Worm (Caenorhabditis elegans) whole organism, young adult: ENCODE data around the gene ras-1.

Source experiments
- B0019.2 ChIP-seq: fragments of 200-800 bp; sonication (Bioruptor generic); conservative IDR thresholded peaks from 2 replicates; pipeline ENCODE4 v1.3.6; 2022; ENCODE audit warnings: missing genetic modification reagents, missing genetic modification characterization, missing compliant biosample characterization
- B0035.1 ChIP-seq: sonication (generic microtip); optimal IDR thresholded peaks from 2 replicates; lab custom pipeline; 2016; ENCODE audit warnings: missing genetic modification characterization, mild to moderate bottlenecking, missing compliant biosample characterization, missing genotype, missing genetic modification reagents
- C17E4.6 ChIP-seq: fragments of 200-800 bp; sonication (Bioruptor generic); IDR thresholded peaks from 2 replicates; pipeline ENCODE4 v1.3.6; 2022; ENCODE audit warnings: missing genetic modification reagents, missing genetic modification characterization, missing compliant biosample characterization
- D2030.7 ChIP-seq: fragments of 200-800 bp; sonication (Bioruptor generic); IDR thresholded peaks from 2 replicates; pipeline ENCODE4 v1.3.6; 2022; ENCODE audit warnings: missing genetic modification reagents, missing genetic modification characterization, missing compliant biosample characterization
- F39B2.1 ChIP-seq: fragments of 200-800 bp; sonication (Bioruptor generic); IDR thresholded peaks from 2 replicates; pipeline ENCODE4 v1.3.6; 2022; ENCODE audit warnings: missing genetic modification reagents, missing genetic modification characterization, missing compliant biosample characterization
- F52B5.7 ChIP-seq: sonication (generic microtip); optimal IDR thresholded peaks from 2 replicates; lab custom pipeline; 2016; ENCODE audit warnings: mild to moderate bottlenecking, missing genetic modification characterization, missing compliant biosample characterization
- F55B11.4 ChIP-seq: sonication (generic microtip); optimal IDR thresholded peaks from 2 replicates; lab custom pipeline; 2016; ENCODE audit warnings: missing compliant biosample characterization, missing genetic modification characterization, borderline replicate concordance; ENCODE audit not compliant: insufficient read depth
- K12H6.12 ChIP-seq: fragments of 200-800 bp; sonication (Bioruptor generic); optimal IDR thresholded peaks from 2 replicates; lab custom pipeline; 2018; ENCODE audit warnings: mild to moderate bottlenecking, missing genetic modification characterization, missing compliant biosample characterization
- T26A5.8 ChIP-seq: sonication (generic microtip); optimal IDR thresholded peaks from 2 replicates; lab custom pipeline; 2016; ENCODE audit warnings: missing genetic modification characterization, missing compliant biosample characterization
- Y79H2A.3 ChIP-seq: fragments of 200-800 bp; sonication (Bioruptor generic); conservative IDR thresholded peaks from 2 replicates; pipeline ENCODE4 v1.3.6; 2022; ENCODE audit warnings: missing genetic modification reagents, missing genetic modification characterization, missing compliant biosample characterization
- Y95B8A.8 ChIP-seq: fragments of 200-800 bp; sonication (Bioruptor generic); IDR thresholded peaks from 2 replicates; pipeline ENCODE4 v1.3.6; 2022; ENCODE audit warnings: missing genetic modification reagents, missing genetic modification characterization, missing compliant biosample characterization
- bed-2 ChIP-seq: fragments of 200-800 bp; sonication (Bioruptor generic); IDR thresholded peaks from 2 replicates; pipeline ENCODE4 v1.3.6; 2022; ENCODE audit warnings: missing genetic modification reagents, missing genetic modification characterization, missing compliant biosample characterization
- ceh-27 ChIP-seq: fragments of 200-800 bp; sonication (Bioruptor generic); optimal IDR thresholded peaks from 2 replicates; lab custom pipeline; 2018; ENCODE audit warnings: mild to moderate bottlenecking, missing genetic modification characterization, moderate library complexity, missing compliant biosample characterization
- ceh-91 ChIP-seq: fragments of 200-800 bp; sonication (Bioruptor generic); IDR thresholded peaks from 2 replicates; pipeline ENCODE4 v1.3.6; 2022; ENCODE audit warnings: missing genetic modification reagents, missing genetic modification characterization, missing compliant biosample characterization
- efl-1 ChIP-seq: fragments of 150-350 bp; optimal IDR thresholded peaks from 2 replicates; lab custom pipeline; 2014; ENCODE audit warnings: missing biosample characterization, missing genetic modification reagents, missing genetic modification characterization
- egl-18 ChIP-seq: fragments of 200-800 bp; sonication (Bioruptor generic); IDR thresholded peaks from 2 replicates; pipeline ENCODE4 v1.3.6; 2022; ENCODE audit warnings: missing genetic modification reagents, missing genetic modification characterization, missing compliant biosample characterization
- egl-44 ChIP-seq: fragments of 200-800 bp; sonication (Bioruptor generic); IDR thresholded peaks from 2 replicates; pipeline ENCODE4 v1.3.6; 2022; ENCODE audit warnings: missing genetic modification reagents, missing genetic modification characterization, missing compliant biosample characterization
- egrh-3 ChIP-seq: fragments of 200-800 bp; sonication (Bioruptor generic); IDR thresholded peaks from 2 replicates; pipeline ENCODE4 v1.3.6; 2022; ENCODE audit warnings: missing genetic modification reagents, missing genetic modification characterization, missing compliant biosample characterization
- ekl-4 ChIP-seq: fragments of 200-800 bp; sonication (Bioruptor generic); IDR thresholded peaks from 2 replicates; pipeline ENCODE4 v1.3.6; 2022; ENCODE audit warnings: missing genetic modification reagents, missing genetic modification characterization, missing compliant biosample characterization
- lin-26 ChIP-seq: fragments of 200-800 bp; sonication (Bioruptor generic); IDR thresholded peaks from 2 replicates; pipeline ENCODE4 v1.3.6; 2022; ENCODE audit warnings: missing genetic modification reagents, missing genetic modification characterization, missing compliant biosample characterization
- lir-1 ChIP-seq: fragments of 200-800 bp; sonication (Bioruptor generic); conservative IDR thresholded peaks from 2 replicates; pipeline ENCODE4 v1.3.6; 2022; ENCODE audit warnings: missing genetic modification reagents, missing genetic modification characterization, missing compliant biosample characterization
- madf-3 ChIP-seq: fragments of 200-800 bp; sonication (Bioruptor generic); IDR thresholded peaks from 2 replicates; pipeline ENCODE4 v1.3.6; 2022; ENCODE audit warnings: missing genetic modification reagents, missing genetic modification characterization, missing compliant biosample characterization
- madf-8 ChIP-seq: fragments of 200-800 bp; sonication (Bioruptor generic); conservative IDR thresholded peaks from 2 replicates; pipeline ENCODE4 v1.3.6; 2022; ENCODE audit warnings: missing genetic modification reagents, missing genetic modification characterization, missing compliant biosample characterization
- mcd-1 ChIP-seq: fragments of 200-800 bp; sonication (Bioruptor generic); IDR thresholded peaks from 2 replicates; pipeline ENCODE4 v1.3.6; 2022; ENCODE audit warnings: missing genetic modification reagents, missing genetic modification characterization, missing compliant biosample characterization
- pbrm-1 ChIP-seq: fragments of 200-800 bp; sonication (Bioruptor generic); IDR thresholded peaks from 2 replicates; pipeline ENCODE4 v1.3.6; 2022; ENCODE audit warnings: missing genetic modification reagents, missing genetic modification characterization, missing compliant biosample characterization
- pha-4 ChIP-seq: fragments of 150-350 bp; sonication (generic microtip); optimal IDR thresholded peaks from 2 replicates; lab custom pipeline; 2014; ENCODE audit warnings: missing biosample characterization, missing genetic modification reagents, missing genetic modification characterization
- rcor-1 ChIP-seq: fragments of 200-800 bp; sonication (Bioruptor generic); IDR thresholded peaks from 2 replicates; pipeline ENCODE4 v1.3.6; 2022; ENCODE audit warnings: missing genetic modification reagents, missing genetic modification characterization, missing compliant biosample characterization
- rec-8 ChIP-seq, 2 experiments: sonication (generic microtip); optimal IDR thresholded peaks; 2 replicates each; lab custom pipeline; 2016; ENCODE audit warnings: mild to moderate bottlenecking in 2 of 2, missing genetic modification characterization in 2 of 2, missing genetic modification reagents in 2 of 2, missing genotype in 2 of 2, missing biosample characterization in 1 of 2, missing compliant biosample characterization in 1 of 2, moderate library complexity in 1 of 2
- rpc-1 ChIP-seq, 2 experiments: fragments of 150-350 bp in 1 of 2; sonication (generic microtip) in 1 of 2; optimal IDR thresholded peaks; 2 replicates each; lab custom pipeline; 2014 to 2018; ENCODE audit warnings: missing biosample characterization in 1 of 2, missing genetic modification characterization in 1 of 2, missing genetic modification reagents in 1 of 2, missing genotype in 1 of 2
- sea-2 ChIP-seq: fragments of 200-800 bp; sonication (Bioruptor generic); IDR thresholded peaks from 2 replicates; pipeline ENCODE4 v1.3.6; 2022; ENCODE audit warnings: missing genetic modification characterization, missing compliant biosample characterization
- snpc-1.1 ChIP-seq: sonication (generic microtip); optimal IDR thresholded peaks from 2 replicates; lab custom pipeline; 2017; ENCODE audit warnings: missing genetic modification characterization, mild to moderate bottlenecking, missing compliant biosample characterization, antibody characterized with exemption, moderate library complexity, missing genotype, missing genetic modification reagents; ENCODE audit not compliant: insufficient read depth
- snpc-4 ChIP-seq, 5 experiments: fragments of 150-350 bp in 1 of 5; sonication (generic microtip) in 4 of 5; optimal IDR thresholded peaks; 2 replicates each; lab custom pipeline; 2014 to 2018; ENCODE audit warnings: missing genetic modification characterization in 5 of 5, missing biosample characterization in 3 of 5, antibody characterized with exemption in 2 of 5, mild to moderate bottlenecking in 2 of 5, missing compliant biosample characterization in 2 of 5, missing genotype in 2 of 5, moderate library complexity in 2 of 5, missing genetic modification reagents in 1 of 5
- somi-1 ChIP-seq: fragments of 200-800 bp; sonication (Bioruptor generic); optimal IDR thresholded peaks from 2 replicates; lab custom pipeline; 2018; ENCODE audit warnings: mild to moderate bottlenecking, missing genetic modification characterization, missing compliant biosample characterization
- tlf-1 ChIP-seq: fragments of 200-800 bp; sonication (Bioruptor generic); optimal IDR thresholded peaks from 2 replicates; lab custom pipeline; 2018; ENCODE audit warnings: mild to moderate bottlenecking, missing genetic modification characterization, missing compliant biosample characterization
- zfh-2 ChIP-seq: fragments of 200-800 bp; sonication (Bioruptor generic); conservative IDR thresholded peaks from 2 replicates; pipeline ENCODE4 v1.3.6; 2022; ENCODE audit warnings: missing genetic modification reagents, missing genetic modification characterization, missing compliant biosample characterization
- ztf-22 ChIP-seq: fragments of 200-800 bp; sonication (Bioruptor generic); optimal IDR thresholded peaks from 2 replicates; lab custom pipeline; 2018; ENCODE audit warnings: mild to moderate bottlenecking, missing genetic modification characterization, moderate library complexity, missing compliant biosample characterization
- ztf-25 ChIP-seq: fragments of 200-800 bp; sonication (Bioruptor generic); IDR thresholded peaks from 2 replicates; pipeline ENCODE4 v1.3.6; 2022; ENCODE audit warnings: missing genetic modification reagents, missing genetic modification characterization, missing compliant biosample characterization
- ztf-28 ChIP-seq: fragments of 200-800 bp; sonication (Bioruptor generic); IDR thresholded peaks from 2 replicates; pipeline ENCODE4 v1.3.6; 2022; ENCODE audit warnings: missing genetic modification reagents, missing genetic modification characterization, missing compliant biosample characterization

ras-1 gene

DNA sequence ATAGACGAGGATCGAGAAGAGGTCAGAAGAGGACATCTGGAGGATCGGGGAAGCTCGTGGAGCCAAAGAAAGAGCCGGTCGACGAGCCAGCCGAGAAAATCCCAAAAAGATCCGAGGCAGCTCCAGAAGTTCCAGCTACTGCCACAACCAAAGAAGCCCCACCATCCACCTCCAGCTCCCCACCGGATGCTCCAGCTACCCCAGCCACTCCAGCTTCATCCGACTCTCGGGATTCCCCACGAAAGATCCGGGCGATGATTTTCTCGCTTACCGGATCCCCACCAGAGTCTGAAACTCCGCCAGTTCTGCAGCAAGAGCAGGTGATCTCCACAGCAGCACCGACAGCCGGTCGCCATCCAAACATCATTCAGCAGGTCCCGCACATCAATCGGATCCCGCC, 9.1 kb downstream of the ras-1 start:
- TF ChIP-seq ztf-22 (GFP tag; lab: Kevin White, UChicago) (no peak), pbrm-1 (GFP tag; lab: Robert Waterston, UW) (0 out of 2 replicates have a peak, but pooled peaks have one; percentile 22), sea-2 (GFP tag; lab: Robert Waterston, UW) (no peak), ekl-4 (GFP tag; lab: Robert Waterston, UW) (no peak), ztf-28 (0 out of 2 replicates have a peak, but pooled peaks have one; percentile 2), lir-1 (GFP tag; lab: Robert Waterston, UW) (no peak), tlf-1 (GFP tag; lab: Kevin White, UChicago) (no peak), zfh-2 (GFP tag; lab: Robert Waterston, UW) (peak; percentile 74), efl-1 (GFP tag; lab: Kevin White, UChicago) (no peak), egrh-3 (GFP tag; lab: Robert Waterston, UW) (peak; percentile 67; the same call in 1 of the 2 replicates), bed-2 (GFP tag; lab: Robert Waterston, UW) (no peak), ceh-91 (GFP tag; lab: Robert Waterston, UW) (no peak), Y79H2A.3 (GFP tag; lab: Robert Waterston, UW) (no peak), somi-1 (GFP tag; lab: Kevin White, UChicago) (no peak), rcor-1 (GFP tag; lab: Robert Waterston, UW) (no peak), egl-44 (GFP tag; lab: Robert Waterston, UW) (no peak), F52B5.7 (tag; lab: Kevin White, UChicago) (no peak), madf-3 (no peak), egl-18 (GFP tag; lab: Robert Waterston, UW) (no peak), madf-8 (GFP tag; lab: Robert Waterston, UW) (no peak), rec-8 (tag; optimal IDR thresholded peaks at IDR 0.05; lab: Kevin White, UChicago) (no peak), T26A5.8 (tag; lab: Kevin White, UChicago) (no peak), mcd-1 (GFP tag; lab: Robert Waterston, UW) (no peak), F55B11.4 (tag; lab: Kevin White, UChicago) (no peak)

DNA sequence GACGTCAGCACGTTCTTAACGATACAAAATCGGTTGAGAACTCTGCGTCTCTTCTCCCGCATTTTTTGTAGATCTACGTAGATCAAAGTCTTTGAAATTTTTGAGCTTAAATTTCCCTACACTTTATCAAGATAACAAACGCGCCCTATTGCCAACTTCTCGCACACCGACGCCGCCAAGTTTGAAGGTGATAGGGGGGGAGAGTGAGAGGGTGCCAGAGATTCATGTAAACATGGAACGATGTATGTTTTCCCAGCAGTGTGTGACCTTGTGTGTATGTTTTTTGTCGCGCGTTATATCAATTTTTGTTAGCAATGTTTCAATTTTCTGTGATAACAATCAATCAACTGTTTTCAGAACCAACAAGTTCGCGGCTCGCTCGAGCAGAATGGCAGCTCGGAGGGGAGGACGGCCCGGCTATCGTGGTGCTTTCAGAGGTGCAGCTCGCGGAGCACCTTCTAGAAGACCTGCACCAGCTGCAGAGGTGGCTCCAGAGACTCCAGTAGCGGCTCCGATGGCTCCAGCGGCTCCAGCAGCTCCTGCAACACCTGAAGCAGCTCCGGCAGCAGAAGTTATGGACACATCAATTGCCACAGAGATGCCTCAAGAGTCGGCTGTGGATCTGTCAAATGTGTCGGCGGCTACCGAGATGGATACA, 10.3 kb downstream of the ras-1 start:
- TF ChIP-seq egrh-3 (GFP tag; lab: Robert Waterston, UW): peak; percentile 95
- no peak for TF ChIP-seq F39B2.1 (GFP tag; lab: Robert Waterston, UW)
- TF ChIP-seq K12H6.12: no peak
- TF ChIP-seq ceh-91 (GFP tag; lab: Robert Waterston, UW): no peak
- no peak for TF ChIP-seq somi-1 (GFP tag; lab: Kevin White, UChicago)
- no peak for TF ChIP-seq Y95B8A.8 (GFP tag; lab: Robert Waterston, UW)
- TF ChIP-seq mcd-1 (GFP tag; lab: Robert Waterston, UW): peak; percentile 25; the same call in 1 of the 2 replicates
- TF ChIP-seq zfh-2 (GFP tag; lab: Robert Waterston, UW): peak; percentile 93
- no peak for TF ChIP-seq lin-26 (GFP tag; lab: Robert Waterston, UW)

DNA sequence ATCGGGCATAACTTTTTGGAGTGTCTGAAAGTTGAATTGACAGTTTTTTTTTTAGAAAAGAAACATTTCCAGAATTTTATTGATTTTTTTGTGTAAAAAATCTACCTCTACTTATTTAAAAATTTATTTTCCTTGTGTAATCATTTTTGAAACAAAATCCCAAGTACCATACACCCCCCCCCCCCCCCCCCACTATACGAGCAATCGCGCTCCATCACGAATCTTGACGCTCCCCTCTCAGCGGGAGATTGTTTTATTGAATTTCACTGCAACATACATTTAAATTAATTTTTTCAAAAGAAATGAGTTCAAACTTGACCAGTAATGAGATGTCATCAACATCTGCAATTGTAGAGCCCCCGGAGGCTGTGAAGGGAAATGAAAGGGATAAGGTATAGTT, 12.4 kb downstream of the ras-1 start, which contains the start of gene sop-2:
Gene sop-2, plus strand, starts transcription at position 301 of the 400 bp plus-strand sequence.
- TF ChIP-seq tlf-1 (GFP tag; lab: Kevin White, UChicago) (no peak), snpc-4 (GFP tag; optimal IDR thresholded peaks at IDR 0.05; lab: Kevin White, UChicago) (no peak), snpc-4 (tag; optimal IDR thresholded peaks at IDR 0.05; lab: Kevin White, UChicago) (no peak), ztf-25 (no peak), B0019.2 (GFP tag; lab: Robert Waterston, UW) (no peak), pha-4 (no peak), rpc-1 (optimal IDR thresholded peaks at IDR 0.05; lab: Kevin White, UChicago) (no peak), rpc-1 (tag; optimal IDR thresholded peaks at IDR 0.05; lab: Kevin White, UChicago) (no peak), B0035.1 (tag; lab: Kevin White, UChicago) (no peak), D2030.7 (GFP tag; lab: Robert Waterston, UW) (no peak), snpc-1.1 (tag; lab: Kevin White, UChicago) (no peak), C17E4.6 (GFP tag; lab: Robert Waterston, UW) (no peak), ceh-27 (no peak)
- TF ChIP-seq, all 124 proteins: peak for 0
